Fruit fly (Drosophila melanogaster) whole organism, embryonic: Measurements from ENCODE around the gene CG10750.
A peak's percentile ranks its signal among the peaks of the same experiment; 100 is the strongest.

ENCODE experiments used
- Abd-B ChIP-seq: fragments of 200-800 bp; sonication (Bioruptor generic); optimal IDR thresholded peaks from 2 replicates; lab custom pipeline; 2018; ENCODE audit warnings: missing biosample characterization, mild to moderate bottlenecking, missing genetic modification characterization, moderate library complexity
- Antp ChIP-seq: fragments of 200-800 bp; sonication (Bioruptor generic); optimal IDR thresholded peaks from 3 replicates; lab custom pipeline; 2016; ENCODE audit warnings: missing biosample characterization, missing genetic modification characterization
- Bteb2 ChIP-seq: fragments of 200-800 bp; sonication (Bioruptor generic); optimal IDR thresholded peaks from 2 replicates; lab custom pipeline; 2016; ENCODE audit warnings: missing biosample characterization, missing genetic modification characterization
- CG10147 ChIP-seq: fragments of 200-800 bp; sonication (Bioruptor generic); optimal IDR thresholded peaks from 2 replicates; lab custom pipeline; 2019; ENCODE audit warnings: missing biosample characterization, mild to moderate bottlenecking, missing genetic modification characterization, moderate library complexity
- CG10366 ChIP-seq: fragments of 200-800 bp; sonication (Bioruptor generic); IDR thresholded peaks from 2 replicates; pipeline ENCODE4 v1.3.6; 2022; ENCODE audit warnings: missing biosample characterization, missing genetic modification characterization
- CG11085 ChIP-seq: fragments of 200-800 bp; sonication (Bioruptor generic); IDR thresholded peaks from 2 replicates; pipeline ENCODE4 v1.3.6; 2022; ENCODE audit warnings: missing biosample characterization, missing genetic modification characterization
- CG11093 ChIP-seq: fragments of 200-800 bp; sonication (Bioruptor generic); IDR thresholded peaks from 3 replicates; pipeline ENCODE4 v1.3.6; 2022; ENCODE audit warnings: missing biosample characterization, missing genetic modification characterization
- CG13123 ChIP-seq: fragments of 200-800 bp; sonication (Bioruptor generic); optimal IDR thresholded peaks from 2 replicates; lab custom pipeline; 2016; ENCODE audit warnings: missing biosample characterization, missing genetic modification characterization
- CG14710 ChIP-seq: fragments of 200-800 bp; sonication (Bioruptor generic); optimal IDR thresholded peaks from 3 replicates; lab custom pipeline; 2019; ENCODE audit warnings: missing biosample characterization, mild to moderate bottlenecking, missing genetic modification characterization, moderate library complexity
- CG17829 ChIP-seq: fragments of 200-800 bp; optimal IDR thresholded peaks from 2 replicates; lab custom pipeline; 2019; ENCODE audit warnings: missing biosample characterization, mild to moderate bottlenecking, missing genetic modification characterization, moderate library complexity
- CG17912 ChIP-seq: fragments of 200-800 bp; sonication (Bioruptor generic); optimal IDR thresholded peaks from 2 replicates; lab custom pipeline; 2018; ENCODE audit warnings: missing biosample characterization, mild to moderate bottlenecking, missing genetic modification characterization
- CG30431 ChIP-seq: fragments of 200-800 bp; sonication (Bioruptor generic); optimal IDR thresholded peaks from 2 replicates; lab custom pipeline; 2017; ENCODE audit warnings: missing biosample characterization, missing genetic modification characterization
- CG31441 ChIP-seq: fragments of 200-800 bp; sonication (Bioruptor generic); IDR thresholded peaks from 2 replicates; pipeline ENCODE4 v1.3.6; 2022; ENCODE audit warnings: missing biosample characterization, missing genetic modification characterization
- CG33557 ChIP-seq: fragments of 200-800 bp; sonication (Bioruptor generic); optimal IDR thresholded peaks from 2 replicates; lab custom pipeline; 2019; ENCODE audit warnings: missing biosample characterization, mild to moderate bottlenecking, missing genetic modification characterization, moderate library complexity
- CG34422 ChIP-seq: fragments of 200-800 bp; sonication (Bioruptor generic); IDR thresholded peaks from 3 replicates; pipeline ENCODE4 v1.3.6; 2022; ENCODE audit warnings: missing biosample characterization, missing genetic modification characterization
- CG4820 ChIP-seq: fragments of 200-800 bp; sonication (Bioruptor generic); optimal IDR thresholded peaks from 3 replicates; lab custom pipeline; 2016; ENCODE audit warnings: missing biosample characterization, missing genetic modification characterization
- CG5953 ChIP-seq: fragments of 200-800 bp; sonication (Bioruptor generic); IDR thresholded peaks from 2 replicates; pipeline ENCODE4 v1.3.6; 2022; ENCODE audit warnings: missing biosample characterization, missing genetic modification characterization
- CG7745 ChIP-seq: fragments of 200-800 bp; sonication (Bioruptor generic); optimal IDR thresholded peaks from 2 replicates; lab custom pipeline; 2018; ENCODE audit warnings: missing biosample characterization, mild to moderate bottlenecking, missing genetic modification characterization, moderate library complexity
- CG8359 ChIP-seq: fragments of 200-800 bp; sonication (Bioruptor generic); optimal IDR thresholded peaks from 2 replicates; lab custom pipeline; 2017; ENCODE audit warnings: missing biosample characterization, mild to moderate bottlenecking, missing genetic modification characterization, borderline replicate concordance
- CG8765 ChIP-seq: fragments of 200-800 bp; sonication (Bioruptor generic); IDR thresholded peaks from 2 replicates; pipeline ENCODE4 v1.3.6; 2022; ENCODE audit warnings: missing biosample characterization, missing genetic modification characterization
- CG9727 ChIP-seq: fragments of 200-800 bp; sonication (Bioruptor generic); optimal IDR thresholded peaks from 3 replicates; lab custom pipeline; 2017; ENCODE audit warnings: missing biosample characterization, mild to moderate bottlenecking, missing genetic modification characterization
- CG9797 ChIP-seq: fragments of 200-800 bp; sonication (Bioruptor generic); optimal IDR thresholded peaks from 3 replicates; lab custom pipeline; 2018; ENCODE audit warnings: missing biosample characterization, mild to moderate bottlenecking, missing genetic modification characterization
- CkIIα-i1 ChIP-seq: fragments of 200-800 bp; sonication (Bioruptor generic); IDR thresholded peaks from 2 replicates; pipeline ENCODE4 v1.3.6; 2022; ENCODE audit warnings: missing biosample characterization, missing genetic modification characterization
- CoRest ChIP-seq: fragments of 200-800 bp; sonication (Bioruptor generic); optimal IDR thresholded peaks from 3 replicates; lab custom pipeline; 2018; ENCODE audit warnings: missing biosample characterization, mild to moderate bottlenecking, missing genetic modification characterization, moderate library complexity
- CrebB ChIP-seq: fragments of 200-800 bp; sonication (Bioruptor generic); optimal IDR thresholded peaks from 3 replicates; lab custom pipeline; 2018; ENCODE audit warnings: missing biosample characterization, mild to moderate bottlenecking, missing genetic modification characterization
- Dll ChIP-seq: fragments of 200-800 bp; sonication (Bioruptor generic); IDR thresholded peaks from 4 replicates; pipeline ENCODE4 v1.3.6; 2022; ENCODE audit warnings: missing biosample characterization, missing genetic modification characterization; ENCODE audit not compliant: partially characterized antibody
- Doc2 ChIP-seq: fragments of 200-800 bp; sonication (Bioruptor generic); IDR thresholded peaks from 2 replicates; pipeline ENCODE4 v1.3.6; 2022; ENCODE audit warnings: missing biosample characterization, missing genetic modification characterization
- Dref ChIP-seq: fragments of 200-800 bp; sonication (Bioruptor generic); IDR thresholded peaks from 2 replicates; pipeline ENCODE4 v1.3.6; 2022; ENCODE audit warnings: missing biosample characterization, missing genetic modification characterization
- Poxn ChIP-seq: fragments of 200-800 bp; sonication (Bioruptor generic); IDR thresholded peaks from 2 replicates; pipeline ENCODE4 v1.3.6; 2022; ENCODE audit warnings: missing biosample characterization, missing genetic modification characterization
- Rfx ChIP-seq: fragments of 200-800 bp; sonication (Bioruptor generic); IDR thresholded peaks from 2 replicates; pipeline ENCODE4 v1.3.6; 2022; ENCODE audit warnings: missing biosample characterization, missing genetic modification characterization
- Sox102F ChIP-seq: fragments of 200-800 bp; sonication (Bioruptor generic); optimal IDR thresholded peaks from 2 replicates; lab custom pipeline; 2018; ENCODE audit warnings: missing biosample characterization, mild to moderate bottlenecking, missing genetic modification characterization, moderate library complexity
- Vsx1 ChIP-seq: fragments of 200-800 bp; sonication (Bioruptor generic); optimal IDR thresholded peaks from 2 replicates; lab custom pipeline; 2017; ENCODE audit warnings: missing biosample characterization, mild to moderate bottlenecking, missing genetic modification characterization, missing genetic modification reagents
- amos ChIP-seq: fragments of 200-800 bp; sonication (Bioruptor generic); IDR thresholded peaks from 2 replicates; pipeline ENCODE4 v1.3.6; 2022; ENCODE audit warnings: missing biosample characterization, missing genetic modification characterization; ENCODE audit not compliant: partially characterized antibody
- bbx ChIP-seq: fragments of 200-800 bp; sonication (Bioruptor generic); IDR thresholded peaks from 2 replicates; pipeline ENCODE4 v1.3.6; 2022; ENCODE audit warnings: missing biosample characterization, missing genetic modification characterization; ENCODE audit not compliant: partially characterized antibody
- br ChIP-seq: fragments of >200 bp; optimal IDR thresholded peaks from 2 replicates; lab custom pipeline; 2017
- corto ChIP-seq: fragments of 200-800 bp; sonication (Bioruptor generic); optimal IDR thresholded peaks from 2 replicates; lab custom pipeline; 2016; ENCODE audit warnings: missing biosample characterization, mild to moderate bottlenecking, missing genetic modification characterization, moderate library complexity
- disco-r ChIP-seq: fragments of 200-800 bp; sonication (Bioruptor generic); optimal IDR thresholded peaks from 2 replicates; lab custom pipeline; 2016; ENCODE audit warnings: missing biosample characterization, missing genetic modification characterization
- dm ChIP-seq: fragments of 200-800 bp; sonication (Bioruptor generic); optimal IDR thresholded peaks from 3 replicates; lab custom pipeline; 2016; ENCODE audit warnings: missing biosample characterization, missing genetic modification characterization
- h ChIP-seq: fragments of >200 bp; optimal IDR thresholded peaks from 2 replicates; lab custom pipeline; 2017
- lilli ChIP-seq: fragments of 200-800 bp; sonication (Bioruptor generic); optimal IDR thresholded peaks from 3 replicates; lab custom pipeline; 2016; ENCODE audit warnings: missing biosample characterization, missing genetic modification characterization
- luna ChIP-seq: fragments of 200-800 bp; sonication (Bioruptor generic); optimal IDR thresholded peaks from 2 replicates; lab custom pipeline; 2016; ENCODE audit warnings: missing biosample characterization, missing genetic modification characterization
- prd ChIP-seq, 3 experiments: fragments of >200 bp in 2 of 3; fragments of 200-800 bp in 1 of 3; sonication (Bioruptor generic) in 1 of 3; optimal IDR thresholded peaks in 2 of 3; IDR thresholded peaks in 1 of 3; 2 replicates in 2 of 3; 3 replicates in 1 of 3; pipeline versions ENCODE4 v1.3.6 to Lab custom; 2017 to 2022; ENCODE audit warnings: missing biosample characterization in 1 of 3, missing genetic modification characterization in 1 of 3
- psq ChIP-seq: fragments of 200-800 bp; sonication (Bioruptor generic); optimal IDR thresholded peaks from 2 replicates; lab custom pipeline; 2017; ENCODE audit warnings: missing biosample characterization, missing genetic modification characterization
- sd ChIP-seq: fragments of 200-800 bp; sonication (Bioruptor generic); optimal IDR thresholded peaks from 3 replicates; lab custom pipeline; 2018; ENCODE audit warnings: missing biosample characterization, mild to moderate bottlenecking, missing genetic modification characterization, moderate library complexity
- sens ChIP-seq: fragments of 200-800 bp; sonication (Bioruptor generic); peaks from one replicate; lab custom pipeline; 2016; ENCODE audit warnings: missing biosample characterization, missing genetic modification characterization
- seq ChIP-seq: fragments of 200-800 bp; sonication (Bioruptor generic); IDR thresholded peaks from 2 replicates; pipeline ENCODE4 v1.3.6; 2022; ENCODE audit warnings: missing biosample characterization, missing genetic modification characterization
- sim ChIP-seq: fragments of 200-800 bp; sonication (Bioruptor generic); IDR thresholded peaks from 2 replicates; pipeline ENCODE4 v1.3.6; 2022; ENCODE audit warnings: missing biosample characterization, missing genetic modification characterization
- so ChIP-seq: fragments of 200-800 bp; sonication (Bioruptor generic); IDR thresholded peaks from 3 replicates; pipeline ENCODE4 v1.3.6; 2022; ENCODE audit warnings: missing biosample characterization, missing genetic modification characterization
- sob ChIP-seq: fragments of 200-800 bp; sonication (Bioruptor generic); IDR thresholded peaks from 2 replicates; pipeline ENCODE4 v1.3.6; 2022; ENCODE audit warnings: missing biosample characterization, missing genetic modification characterization
- tin ChIP-seq: fragments of 200-800 bp; sonication (Bioruptor generic); optimal IDR thresholded peaks from 3 replicates; lab custom pipeline; 2016; ENCODE audit warnings: missing biosample characterization, missing genetic modification characterization
- toy ChIP-seq: fragments of 200-800 bp; sonication (Bioruptor generic); IDR thresholded peaks from 2 replicates; pipeline ENCODE4 v1.3.6; 2022; ENCODE audit warnings: missing biosample characterization, missing genetic modification characterization
- twi ChIP-seq: fragments of 200-800 bp; optimal IDR thresholded peaks from 2 replicates; lab custom pipeline; 2019; ENCODE audit warnings: missing biosample characterization, mild to moderate bottlenecking, missing genetic modification characterization, moderate library complexity
- tx ChIP-seq: fragments of 200-800 bp; sonication (Bioruptor generic); optimal IDR thresholded peaks from 2 replicates; lab custom pipeline; 2016; ENCODE audit warnings: missing biosample characterization, missing genetic modification characterization

Gene CG10750

DNA sequence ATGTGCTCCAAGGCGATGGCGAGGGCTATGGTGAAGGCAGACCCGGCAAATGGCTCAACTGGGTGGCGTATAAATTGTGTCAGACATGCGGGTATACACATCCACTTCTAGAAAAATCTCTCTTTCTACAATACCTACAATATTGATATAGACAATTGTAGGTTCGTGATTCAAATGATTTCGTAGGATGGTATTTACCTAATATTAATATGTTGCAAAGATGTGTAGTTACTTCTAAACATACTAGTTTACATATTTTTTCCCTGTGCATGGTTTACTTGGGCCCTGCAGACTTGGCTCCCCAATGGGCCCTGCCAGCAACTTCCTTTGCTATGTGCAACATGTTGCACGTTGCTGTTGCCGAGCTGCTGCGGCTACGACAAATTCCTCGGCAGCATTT is 42.0 kb downstream of the CG10750 start (continued):
- TF ChIP-seq CG8359 (GFP tag; lab: Kevin White, UChicago) (peak; percentile 10), sim (0 out of 2 replicates have a peak, but pooled peaks have one; percentile 28), CG9727 (GFP tag; lab: Kevin White, UChicago) (no peak), Doc2 (GFP tag; lab: Robert Waterston, UW) (no peak), CG34422 (GFP tag; lab: Robert Waterston, UW) (no peak), lilli (GFP tag; lab: Kevin White, UChicago) (peak; percentile 1), Dref (GFP tag; lab: Robert Waterston, UW) (no peak), CkIIα-i1 (GFP tag; lab: Robert Waterston, UW) (no peak), tx (GFP tag; lab: Kevin White, UChicago) (no peak), CG14710 (tag; lab: Kevin White, UChicago) (peak; percentile 55), CG30431 (GFP tag; lab: Kevin White, UChicago) (no peak), CG5953 (GFP tag; lab: Robert Waterston, UW) (no peak), Vsx1 (GFP tag; lab: Kevin White, UChicago) (no peak), CG17912 (GFP tag; lab: Kevin White, UChicago) (no peak), br (no peak), toy (GFP tag; lab: Robert Waterston, UW) (no peak), Sox102F (GFP tag; lab: Kevin White, UChicago) (peak; percentile 52), Abd-B (GFP tag; lab: Kevin White, UChicago) (no peak), CG31441 (GFP tag; lab: Robert Waterston, UW) (peak; percentile 64), luna (GFP tag; lab: Kevin White, UChicago) (no peak), CoRest (tag; lab: Kevin White, UChicago) (peak; percentile 37), Bteb2 (no peak), CG9797 (GFP tag; lab: Kevin White, UChicago) (no peak), CG11085 (GFP tag; lab: Robert Waterston, UW) (no peak), dm (GFP tag; lab: Kevin White, UChicago) (no peak), prd (optimal IDR thresholded peaks at IDR 0.05; lab: Kevin White, UChicago) (no peak), prd (GFP tag; IDR thresholded peaks at IDR 0.05; lab: Robert Waterston, UW) (peak; percentile 52; the same call in 1 of the 3 replicates), CG33557 (GFP tag; lab: Kevin White, UChicago) (peak; percentile 34), CG17829 (peak; percentile 59), CG10147 (no peak), Poxn (GFP tag; lab: Robert Waterston, UW) (no peak), psq (GFP tag; lab: Kevin White, UChicago) (no peak), Rfx (no peak), CG11093 (GFP tag; lab: Robert Waterston, UW) (peak; percentile 60; the same call in 1 of the 3 replicates), CrebB (no peak), twi (tag; lab: Kevin White, UChicago) (peak; percentile 28), CG13123 (no peak), Dll (GFP tag; lab: Robert Waterston, UW) (no peak), CG10366 (GFP tag; lab: Robert Waterston, UW) (no peak), h (lab: Kevin White, UChicago) (no peak), bbx (GFP tag; lab: Robert Waterston, UW) (no peak), sd (tag; lab: Kevin White, UChicago) (no peak), CG4820 (GFP tag; lab: Kevin White, UChicago) (peak; percentile 8), corto (GFP tag; lab: Kevin White, UChicago) (no peak), disco-r (GFP tag; lab: Kevin White, UChicago) (no peak), amos (GFP tag; lab: Robert Waterston, UW) (no peak), CG8765 (GFP tag; lab: Robert Waterston, UW) (no peak), sens (GFP tag; lab: Kevin White, UChicago) (peak; percentile 78), CG7745 (tag; lab: Kevin White, UChicago) (no peak), tin (peak; percentile 16), so (GFP tag; lab: Robert Waterston, UW) (no peak), seq (no peak), sob (no peak), Antp (peak; percentile 0)
